Fruit fly (Drosophila melanogaster) S2 (cell line): Measurements from ENCODE around the gene CG32815.

Source experiments
- CG8478 ChIP-seq: fragments of >200 bp; optimal IDR thresholded peaks from 2 replicates; lab custom pipeline; 2018
- CTCF ChIP-seq, 2 experiments: fragments of >200 bp; optimal IDR thresholded peaks; 2 replicates each; lab custom pipeline; 2018

- TF ChIP-seq CTCF (optimal IDR thresholded peaks at IDR 0.05; lab: Kevin White, UChicago) (no peak), CG8478 (lab: Kevin White, UChicago) (no peak)
Measured at dm6 chrX:951800-952199, 19.5 kb downstream of the CG32815 start, which contains the start of gene CG3690.
